Worm (Caenorhabditis elegans): ENCODE measurements around the gene acp-3.

acp-3 gene

DNA sequence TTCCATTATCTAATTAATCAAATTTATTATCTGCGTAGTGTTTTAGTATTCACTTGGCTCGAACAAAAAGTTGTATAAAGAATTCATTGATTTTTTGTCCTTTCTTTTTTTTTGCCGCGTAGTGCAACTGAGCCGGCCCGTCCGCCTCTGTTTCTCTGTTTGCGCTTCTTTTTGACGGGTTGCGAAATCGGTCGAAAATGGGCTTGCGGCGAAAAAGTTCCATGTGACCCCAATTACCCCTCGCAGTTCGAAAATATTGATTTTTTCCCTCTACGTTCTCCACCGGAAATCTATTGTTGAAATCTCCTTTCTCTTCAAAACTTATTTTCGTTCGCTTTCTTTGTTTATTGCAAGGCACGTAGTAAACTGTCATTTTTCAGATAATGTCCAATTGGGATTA lies 20.5 kb upstream of the acp-3 start, which contains the start of gene zyg-9:
Gene zyg-9, plus strand, starts transcription at position 381 of the 400 bp plus-strand sequence.
- peak; percentile 33 for TF ChIP-seq hmg-11 (tag; optimal IDR thresholded peaks at IDR 0.05)
- peak; percentile 32 for TF ChIP-seq ceh-28 (tag; optimal IDR thresholded peaks at IDR 0.05)
- no peak for TF ChIP-seq eor-1 (tag; optimal IDR thresholded peaks at IDR 0.05)
- no peak for TF ChIP-seq ceh-9 (tag; optimal IDR thresholded peaks at IDR 0.05)
- no peak for TF ChIP-seq R02D3.7 (tag; optimal IDR thresholded peaks at IDR 0.05)
- no peak for TF ChIP-seq egl-5 (tag; optimal IDR thresholded peaks at IDR 0.05)
- no peak for TF ChIP-seq nhr-28 (tag; optimal IDR thresholded peaks at IDR 0.05)
- TF ChIP-seq unc-39 (tag; optimal IDR thresholded peaks at IDR 0.05), result no peak
- no peak for TF ChIP-seq mdl-1 (tag; optimal IDR thresholded peaks at IDR 0.05)
- no peak for TF ChIP-seq ceh-82 (tag; optimal IDR thresholded peaks at IDR 0.05)
- no peak for TF ChIP-seq ZK546.5 (tag; optimal IDR thresholded peaks at IDR 0.05)
- TF ChIP-seq nhr-23 (tag; optimal IDR thresholded peaks at IDR 0.05), result peak; percentile 14
- TF ChIP-seq egl-27 (tag; optimal IDR thresholded peaks at IDR 0.05), result no peak
- no peak for TF ChIP-seq nhr-12 (tag; optimal IDR thresholded peaks at IDR 0.05)
- no peak for TF ChIP-seq ama-1 (optimal IDR thresholded peaks at IDR 0.05)
- peak; percentile 39 for TF ChIP-seq nfya-1 (tag; optimal IDR thresholded peaks at IDR 0.05; ENCODE audit: insufficient read depth)
- TF ChIP-seq elt-1 (tag; optimal IDR thresholded peaks at IDR 0.05), result no peak
- TF ChIP-seq tbx-2 (tag; optimal IDR thresholded peaks at IDR 0.05), result no peak
- no peak for TF ChIP-seq ztf-11 (tag; optimal IDR thresholded peaks at IDR 0.05)
- no peak for TF ChIP-seq nhr-77 (tag; optimal IDR thresholded peaks at IDR 0.05)
- TF ChIP-seq mml-1 (tag; optimal IDR thresholded peaks at IDR 0.05), result no peak
- peak; percentile 34 for TF ChIP-seq lin-15B (tag; optimal IDR thresholded peaks at IDR 0.05)
- no peak for TF ChIP-seq jun-1 (tag; optimal IDR thresholded peaks at IDR 0.05)
- no peak for TF ChIP-seq aly-2 (tag; optimal IDR thresholded peaks at IDR 0.05)
- TF ChIP-seq sea-2 (GFP tag; optimal IDR thresholded peaks at IDR 0.05), result no peak
- TF ChIP-seq fkh-2 (tag; optimal IDR thresholded peaks at IDR 0.05), result no peak
- TF ChIP-seq lin-39 (tag; optimal IDR thresholded peaks at IDR 0.05), result peak; percentile 54
- no peak for TF ChIP-seq elt-2 (tag; optimal IDR thresholded peaks at IDR 0.05)
- TF ChIP-seq pha-4 (tag; optimal IDR thresholded peaks at IDR 0.05), result peak; percentile 20
- no peak for TF ChIP-seq nhr-237 (tag; optimal IDR thresholded peaks at IDR 0.05)
- no peak for TF ChIP-seq nhr-67 (tag; optimal IDR thresholded peaks at IDR 0.05)

DNA sequence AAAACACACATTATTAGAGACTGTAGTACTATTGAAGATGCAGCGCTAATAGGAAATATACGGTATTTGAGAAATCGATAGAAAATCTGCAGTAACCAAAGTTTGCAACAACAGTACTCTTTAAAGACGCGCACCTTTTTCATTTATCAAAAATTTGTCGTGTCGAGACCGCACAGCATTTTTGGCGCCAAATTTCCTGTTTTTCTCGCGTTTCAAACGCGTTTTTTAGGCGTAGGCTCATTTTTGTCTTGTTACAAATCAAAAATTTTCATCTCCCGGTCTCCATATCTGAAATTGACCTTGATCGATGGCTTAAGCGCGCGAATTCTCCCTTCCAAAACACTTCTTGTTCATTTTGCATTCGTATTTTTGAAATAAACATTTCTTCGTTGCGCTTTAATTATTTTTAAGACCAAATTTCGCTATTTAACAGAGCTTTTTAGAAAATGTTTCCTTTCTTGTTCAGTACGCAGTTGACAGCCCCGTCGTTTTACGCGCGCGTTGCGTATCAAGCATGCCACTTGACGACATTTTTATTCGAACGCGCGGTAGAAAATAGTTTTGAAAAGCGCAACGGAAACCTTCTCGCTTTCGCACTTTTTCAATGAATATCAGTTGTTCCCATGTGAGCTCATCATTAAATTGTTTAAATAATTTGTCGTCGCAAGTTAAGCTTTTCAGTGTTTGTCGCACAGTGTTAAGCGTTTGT lies 19.9 kb upstream of the acp-3 start:
- TF ChIP-seq jun-1 (tag; optimal IDR thresholded peaks at IDR 0.05) (no peak), nhr-25 (tag; optimal IDR thresholded peaks at IDR 0.05) (no peak), nhr-237 (tag; optimal IDR thresholded peaks at IDR 0.05) (no peak), nhr-11 (tag; optimal IDR thresholded peaks at IDR 0.05) (no peak), eor-1 (tag; optimal IDR thresholded peaks at IDR 0.05) (no peak), tbx-2 (tag; optimal IDR thresholded peaks at IDR 0.05) (no peak), elt-2 (tag; optimal IDR thresholded peaks at IDR 0.05) (no peak), ztf-11 (tag; optimal IDR thresholded peaks at IDR 0.05) (no peak)

DNA sequence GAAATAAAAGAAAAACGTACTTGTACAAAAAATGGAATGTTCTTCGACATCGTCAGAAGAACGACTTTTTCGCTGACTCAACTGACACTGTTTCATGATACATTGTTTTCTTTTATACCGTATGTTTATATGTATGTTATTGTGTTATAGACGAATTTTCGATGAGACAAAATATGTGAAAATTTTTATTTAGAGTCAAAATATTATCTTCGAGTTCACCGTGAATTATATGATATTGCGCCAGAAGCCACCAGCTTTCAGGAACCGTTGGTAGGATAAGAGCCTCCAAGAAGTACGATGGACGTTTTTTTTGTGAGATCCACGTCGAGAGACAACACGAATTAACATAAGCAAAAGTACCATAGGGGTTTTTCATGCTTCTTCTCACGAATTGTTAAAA lies 19.2 kb upstream of the acp-3 start, which contains the start of gene F22B5.6:
Gene F22B5.6, minus strand, starts transcription at position 101 of the 400 bp plus-strand sequence.
- TF ChIP-seq ceh-82 (tag; optimal IDR thresholded peaks at IDR 0.05) (no peak), mml-1 (tag; optimal IDR thresholded peaks at IDR 0.05) (no peak), ceh-9 (tag; optimal IDR thresholded peaks at IDR 0.05) (no peak), ceh-28 (tag; optimal IDR thresholded peaks at IDR 0.05) (no peak), elt-1 (tag; optimal IDR thresholded peaks at IDR 0.05) (no peak), unc-62 (GFP tag; optimal IDR thresholded peaks at IDR 0.05) (no peak), nhr-43 (tag; optimal IDR thresholded peaks at IDR 0.05; ENCODE audit: poor library complexity, severe bottlenecking) (no peak), nfya-1 (tag; optimal IDR thresholded peaks at IDR 0.05; ENCODE audit: insufficient read depth) (no peak), egl-5 (tag; optimal IDR thresholded peaks at IDR 0.05) (no peak), pha-4 (tag; optimal IDR thresholded peaks at IDR 0.05) (no peak), nhr-12 (tag; optimal IDR thresholded peaks at IDR 0.05) (no peak)

DNA sequence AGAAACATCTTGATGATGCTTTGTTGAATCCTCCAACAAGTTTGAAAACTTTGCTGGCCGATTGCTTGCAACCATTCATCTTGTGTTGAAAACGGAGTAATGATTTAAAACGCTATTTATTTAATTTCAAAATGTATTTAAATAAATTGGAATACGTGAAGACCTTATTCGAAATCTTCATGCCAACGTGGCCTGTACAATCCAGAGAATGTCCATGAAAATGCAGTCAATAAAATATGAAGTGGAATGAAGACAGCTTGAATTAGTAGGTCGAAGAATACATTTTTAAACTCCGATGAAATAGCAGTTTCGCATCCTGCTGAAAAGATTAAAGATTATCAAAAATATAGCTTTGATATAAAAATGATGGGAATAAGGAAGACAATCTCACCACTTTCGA lies 17.6 kb upstream of the acp-3 start, which contains the start of gene F22B5.5:
Gene F22B5.5, minus strand, starts transcription at position 101 of the 400 bp plus-strand sequence.
- no peak for TF ChIP-seq nhr-25 (tag; optimal IDR thresholded peaks at IDR 0.05)
- no peak for TF ChIP-seq ceh-28 (tag; optimal IDR thresholded peaks at IDR 0.05)
- TF ChIP-seq eor-1 (tag; optimal IDR thresholded peaks at IDR 0.05), result no peak
- TF ChIP-seq mml-1 (tag; optimal IDR thresholded peaks at IDR 0.05), result no peak
- no peak for TF ChIP-seq unc-39 (tag; optimal IDR thresholded peaks at IDR 0.05)
- TF ChIP-seq lsy-12 (tag; optimal IDR thresholded peaks at IDR 0.05), result no peak
- no peak for TF ChIP-seq unc-62 (GFP tag; optimal IDR thresholded peaks at IDR 0.05)
- no peak for TF ChIP-seq pqm-1 (tag; optimal IDR thresholded peaks at IDR 0.05)
- TF ChIP-seq egl-5 (tag; optimal IDR thresholded peaks at IDR 0.05), result no peak
- no peak for TF ChIP-seq ztf-11 (tag; optimal IDR thresholded peaks at IDR 0.05)
- no peak for TF ChIP-seq ZK546.5 (tag; optimal IDR thresholded peaks at IDR 0.05)
- no peak for TF ChIP-seq ama-1 (optimal IDR thresholded peaks at IDR 0.05)
- no peak for TF ChIP-seq R02D3.7 (tag; optimal IDR thresholded peaks at IDR 0.05)
- no peak for TF ChIP-seq nhr-28 (tag; optimal IDR thresholded peaks at IDR 0.05)
- TF ChIP-seq nfya-1 (tag; optimal IDR thresholded peaks at IDR 0.05; ENCODE audit: insufficient read depth), result no peak
- TF ChIP-seq hmg-11 (tag; optimal IDR thresholded peaks at IDR 0.05), result no peak
- TF ChIP-seq fkh-10 (GFP tag; optimal IDR thresholded peaks at IDR 0.05), result no peak
- TF ChIP-seq nhr-23 (tag; optimal IDR thresholded peaks at IDR 0.05), result no peak
- TF ChIP-seq nhr-237 (tag; optimal IDR thresholded peaks at IDR 0.05), result no peak
